Worm (Caenorhabditis elegans) whole organism, L2 larva: ENCODE measurements around the gene nlp-17.

Experiments
- C34F6.9 ChIP-seq: fragments of 150-350 bp; optimal IDR thresholded peaks from 2 replicates; lab custom pipeline; 2014; ENCODE audit warnings: missing biosample characterization, missing genetic modification characterization
- Y55F3AM.14 ChIP-seq: fragments of 200-800 bp; sonication (Bioruptor generic); optimal IDR thresholded peaks from 2 replicates; lab custom pipeline; 2018; ENCODE audit warnings: mild to moderate bottlenecking, missing genetic modification characterization, missing compliant biosample characterization
- alr-1 ChIP-seq: fragments of 150-350 bp; optimal IDR thresholded peaks from 2 replicates; lab custom pipeline; 2014; ENCODE audit warnings: missing biosample characterization, missing genetic modification characterization
- aly-2 ChIP-seq: fragments of 150-350 bp; optimal IDR thresholded peaks from 2 replicates; lab custom pipeline; 2014; ENCODE audit warnings: missing biosample characterization, missing genetic modification characterization
- ama-1 ChIP-seq: fragments of 150-350 bp; optimal IDR thresholded peaks from 2 replicates; lab custom pipeline; 2018; ENCODE audit warnings: inconsistent platforms
- ceh-16 ChIP-seq: fragments of 150-350 bp; optimal IDR thresholded peaks from 2 replicates; lab custom pipeline; 2014; ENCODE audit warnings: missing biosample characterization, missing genetic modification characterization
- crh-2 ChIP-seq: sonication (generic microtip); optimal IDR thresholded peaks from 2 replicates; lab custom pipeline; 2017; ENCODE audit warnings: missing biosample characterization, missing genetic modification characterization
- dmd-4 ChIP-seq: sonication (generic microtip); optimal IDR thresholded peaks from 2 replicates; lab custom pipeline; 2017; ENCODE audit warnings: missing biosample characterization, missing genetic modification characterization
- egl-27 ChIP-seq: sonication (generic microtip); optimal IDR thresholded peaks from 3 replicates; lab custom pipeline; 2017; ENCODE audit warnings: missing biosample characterization, missing genetic modification reagents, missing genetic modification characterization
- elt-1 ChIP-seq: fragments of 150-350 bp; optimal IDR thresholded peaks from 2 replicates; lab custom pipeline; 2014; ENCODE audit warnings: missing biosample characterization, missing genetic modification characterization
- fos-1 ChIP-seq: fragments of 150-350 bp; optimal IDR thresholded peaks from 2 replicates; lab custom pipeline; 2014; ENCODE audit warnings: missing biosample characterization, missing genetic modification characterization
- gmeb-1 ChIP-seq: fragments of 150-350 bp; optimal IDR thresholded peaks from 2 replicates; lab custom pipeline; 2014; ENCODE audit warnings: missing biosample characterization, missing genetic modification characterization
- lin-11 ChIP-seq: fragments of 150-350 bp; sonication (generic microtip); optimal IDR thresholded peaks from 2 replicates; lab custom pipeline; 2014; ENCODE audit warnings: missing biosample characterization, missing genetic modification characterization, inconsistent platforms, mixed read lengths
- lin-13 ChIP-seq: fragments of 150-350 bp; optimal IDR thresholded peaks from 2 replicates; lab custom pipeline; 2014; ENCODE audit warnings: missing biosample characterization, missing genetic modification reagents, missing genetic modification characterization
- lin-39 ChIP-seq: fragments of 150-350 bp; optimal IDR thresholded peaks from 2 replicates; lab custom pipeline; 2014; ENCODE audit warnings: missing biosample characterization, missing genetic modification reagents, missing genetic modification characterization
- lsy-2 ChIP-seq, 2 experiments: fragments of 150-350 bp in 1 of 2; sonication (generic microtip) in 1 of 2; optimal IDR thresholded peaks; 2 replicates each; lab custom pipeline; 2014 to 2017; ENCODE audit warnings: missing biosample characterization in 2 of 2, missing genetic modification characterization in 2 of 2
- mab-5 ChIP-seq: fragments of 150-350 bp; optimal IDR thresholded peaks from 2 replicates; lab custom pipeline; 2014; ENCODE audit warnings: missing biosample characterization, missing genetic modification characterization
- mbf-1 ChIP-seq: sonication (generic microtip); optimal IDR thresholded peaks from 2 replicates; lab custom pipeline; 2017; ENCODE audit warnings: missing biosample characterization, missing genetic modification characterization
- mdl-1 ChIP-seq, 2 experiments: fragments of 150-350 bp in 1 of 2; sonication (generic microtip) in 1 of 2; optimal IDR thresholded peaks; 2 replicates each; lab custom pipeline; 2017; ENCODE audit warnings: missing biosample characterization in 2 of 2, missing genetic modification characterization in 2 of 2
- nhr-10 ChIP-seq: sonication (generic microtip); optimal IDR thresholded peaks from 2 replicates; lab custom pipeline; 2017; ENCODE audit warnings: missing biosample characterization, missing genetic modification characterization
- nhr-12 ChIP-seq: fragments of 150-350 bp; optimal IDR thresholded peaks from 2 replicates; lab custom pipeline; 2014; ENCODE audit warnings: missing biosample characterization, missing genetic modification characterization
- nhr-129 ChIP-seq: fragments of 150-350 bp; optimal IDR thresholded peaks from 2 replicates; lab custom pipeline; 2014; ENCODE audit warnings: missing biosample characterization, missing genetic modification characterization
- nhr-21 ChIP-seq: fragments of 150-350 bp; optimal IDR thresholded peaks from 2 replicates; lab custom pipeline; 2014; ENCODE audit warnings: missing biosample characterization, missing genetic modification characterization
- nhr-23 ChIP-seq: fragments of 150-350 bp; optimal IDR thresholded peaks from 2 replicates; lab custom pipeline; 2014; ENCODE audit warnings: missing biosample characterization, missing genetic modification reagents, missing genetic modification characterization
- nhr-25 ChIP-seq: fragments of 150-350 bp; sonication (generic microtip); optimal IDR thresholded peaks from 3 replicates; lab custom pipeline; 2014; ENCODE audit warnings: missing biosample characterization, missing genetic modification characterization
- nhr-77 ChIP-seq: fragments of 150-350 bp; optimal IDR thresholded peaks from 2 replicates; lab custom pipeline; 2014; ENCODE audit warnings: missing biosample characterization, missing genetic modification characterization
- peb-1 ChIP-seq: fragments of 150-350 bp; optimal IDR thresholded peaks from 2 replicates; lab custom pipeline; 2014; ENCODE audit warnings: missing biosample characterization, missing genetic modification characterization
- skn-1 ChIP-seq: sonication (generic microtip); optimal IDR thresholded peaks from 2 replicates; lab custom pipeline; 2017; ENCODE audit warnings: missing biosample characterization, missing genetic modification characterization
- sma-3 ChIP-seq: sonication (generic microtip); optimal IDR thresholded peaks from 2 replicates; lab custom pipeline; 2016; ENCODE audit warnings: missing genetic modification reagents, missing genetic modification characterization, missing compliant biosample characterization
- snpc-4 ChIP-seq: fragments of 150-350 bp; optimal IDR thresholded peaks from 2 replicates; lab custom pipeline; 2014; ENCODE audit warnings: missing biosample characterization, missing genetic modification characterization
- unc-62 ChIP-seq: fragments of 150-350 bp; optimal IDR thresholded peaks from 2 replicates; lab custom pipeline; 2014; ENCODE audit warnings: missing biosample characterization, missing genetic modification reagents, missing genetic modification characterization
- zag-1 ChIP-seq: fragments of 150-350 bp; optimal IDR thresholded peaks from 2 replicates; lab custom pipeline; 2014; ENCODE audit warnings: missing biosample characterization, missing genetic modification characterization
- ztf-1 ChIP-seq: fragments of 200-800 bp; sonication (Bioruptor generic); conservative IDR thresholded peaks from 2 replicates; pipeline ENCODE4 v1.3.6; 2022; ENCODE audit warnings: missing genetic modification characterization, missing compliant biosample characterization
- ztf-11 ChIP-seq: sonication (generic microtip); optimal IDR thresholded peaks from 2 replicates; lab custom pipeline; 2017; ENCODE audit warnings: missing biosample characterization, missing genetic modification characterization
- ztf-4 ChIP-seq: fragments of 150-350 bp; optimal IDR thresholded peaks from 2 replicates; lab custom pipeline; 2014; ENCODE audit warnings: missing biosample characterization, missing genetic modification characterization

nlp-17 gene

ce11 chrIV:13505662-13506061 lies at the start of gene nlp-17:
Gene nlp-17, minus strand, starts transcription at chrIV:13505762.
- TF ChIP-seq lin-11 = no peak
- no peak for TF ChIP-seq mab-5
- no peak for TF ChIP-seq Y55F3AM.14 (GFP tag; lab: Kevin White, UChicago)
- TF ChIP-seq ama-1 (lab: Kevin White, UChicago) = no peak
- TF ChIP-seq crh-2 (tag; lab: Kevin White, UChicago) = no peak
- TF ChIP-seq lin-39 (tag; lab: Kevin White, UChicago) = no peak
- TF ChIP-seq nhr-21 (tag; lab: Kevin White, UChicago) = no peak
- TF ChIP-seq nhr-129 (tag; lab: Kevin White, UChicago) = no peak
- TF ChIP-seq mdl-1 (tag; optimal IDR thresholded peaks at IDR 0.05; lab: Kevin White, UChicago) = no peak
- no peak for TF ChIP-seq aly-2 (tag; lab: Kevin White, UChicago)
- TF ChIP-seq dmd-4 (tag; lab: Kevin White, UChicago) = no peak
- TF ChIP-seq nhr-77 (tag; lab: Kevin White, UChicago) = no peak
- TF ChIP-seq mbf-1 (tag; lab: Kevin White, UChicago) = no peak
- TF ChIP-seq gmeb-1 (tag; lab: Kevin White, UChicago) = no peak
- TF ChIP-seq peb-1 (tag; lab: Kevin White, UChicago) = no peak

ce11 chrIV:13554350-13554749 lies 48.8 kb upstream of the nlp-17 start:
- TF ChIP-seq ztf-1 (0 out of 2 replicates have a peak, but pooled peaks have one; percentile 59), lin-11 (no peak)
- TF ChIP-seq, all 48 proteins: peak for 1

- TF ChIP-seq lin-11 = no peak
- no peak for TF ChIP-seq nhr-21 (tag; lab: Kevin White, UChicago)
- TF ChIP-seq fos-1 (tag; lab: Kevin White, UChicago) = no peak
- TF ChIP-seq ztf-4 (tag; lab: Kevin White, UChicago) = no peak
- no peak for TF ChIP-seq egl-27 (tag; lab: Kevin White, UChicago)
- TF ChIP-seq lin-13 (GFP tag; lab: Kevin White, UChicago) = no peak
- no peak for TF ChIP-seq ztf-11 (tag; lab: Kevin White, UChicago)
- TF ChIP-seq gmeb-1 (tag; lab: Kevin White, UChicago) = no peak
- no peak for TF ChIP-seq ceh-16
- no peak for TF ChIP-seq nhr-12 (tag; lab: Kevin White, UChicago)
- no peak for TF ChIP-seq alr-1 (tag; lab: Kevin White, UChicago)
- no peak for TF ChIP-seq sma-3
Observed at ce11 chrIV:13549350-13549749, 43.8 kb upstream of the nlp-17 start.

- TF ChIP-seq nhr-10 (tag; lab: Kevin White, UChicago) (no peak), fos-1 (tag; lab: Kevin White, UChicago) (peak; percentile 65)
Observed at ce11 chrIV:13548188-13548587, 42.6 kb upstream of the nlp-17 start, which contains the start of gene F52G2.3. Gene F52G2.3, minus strand, starts transcription at chrIV:13548230.

- no peak for TF ChIP-seq ztf-11 (tag; lab: Kevin White, UChicago)
Observed at ce11 chrIV:13540165-13540564, 34.6 kb upstream of the nlp-17 start, which contains the start of gene rsd-2. Gene rsd-2, minus strand, starts transcription at chrIV:13540265.

- TF ChIP-seq lsy-2 (tag; optimal IDR thresholded peaks at IDR 0.05; lab: Kevin White, UChicago) (peak; percentile 5 to 84), C34F6.9 (tag; lab: Kevin White, UChicago) (no peak), elt-1 (tag; lab: Kevin White, UChicago) (no peak), nhr-77 (tag; lab: Kevin White, UChicago) (no peak), ama-1 (lab: Kevin White, UChicago) (no peak)
Observed at ce11 chrIV:13538901-13539300, 33.3 kb upstream of the nlp-17 start.

- TF ChIP-seq zag-1 (tag; lab: Kevin White, UChicago) (no peak), mdl-1 (tag; optimal IDR thresholded peaks at IDR 0.05; lab: Kevin White, UChicago) (no peak), mbf-1 (tag; lab: Kevin White, UChicago) (no peak), nhr-23 (tag; lab: Kevin White, UChicago) (no peak), Y55F3AM.14 (GFP tag; lab: Kevin White, UChicago) (no peak), snpc-4 (no peak), nhr-25 (no peak), ztf-1 (no peak), lin-11 (no peak), ztf-4 (tag; lab: Kevin White, UChicago) (no peak), skn-1 (tag; lab: Kevin White, UChicago) (no peak), unc-62 (GFP tag; lab: Kevin White, UChicago) (no peak), ama-1 (lab: Kevin White, UChicago) (no peak), C34F6.9 (tag; lab: Kevin White, UChicago) (no peak)
Observed at ce11 chrIV:13525223-13525622, 19.7 kb upstream of the nlp-17 start.
